Worm (Caenorhabditis elegans): ENCODE results near the gene C31H2.4.

Gene C31H2.4

ce11 chrX:5135548-5135947, 23.9 kb downstream of the C31H2.4 start:
- TF ChIP-seq mls-2 (tag; optimal IDR thresholded peaks at IDR 0.05), result no peak
- TF ChIP-seq nhr-76 (tag; optimal IDR thresholded peaks at IDR 0.05), result no peak
- no peak for TF ChIP-seq tbx-8 (GFP tag; optimal IDR thresholded peaks at IDR 0.05)
- TF ChIP-seq mep-1 (tag; optimal IDR thresholded peaks at IDR 0.05), result no peak
- no peak for TF ChIP-seq M03D4.4 (tag; optimal IDR thresholded peaks at IDR 0.05)
- no peak for TF ChIP-seq lsy-2 (tag; optimal IDR thresholded peaks at IDR 0.05)
- TF ChIP-seq lin-32 (GFP tag; optimal IDR thresholded peaks at IDR 0.05), result no peak
- no peak for TF ChIP-seq cnd-1 (tag; optimal IDR thresholded peaks at IDR 0.05)
- TF ChIP-seq ceh-39 (tag; optimal IDR thresholded peaks at IDR 0.05), result no peak
- no peak for TF ChIP-seq unc-62 (GFP tag; optimal IDR thresholded peaks at IDR 0.05)
- TF ChIP-seq elt-3 (tag; optimal IDR thresholded peaks at IDR 0.05), result no peak

DNA sequence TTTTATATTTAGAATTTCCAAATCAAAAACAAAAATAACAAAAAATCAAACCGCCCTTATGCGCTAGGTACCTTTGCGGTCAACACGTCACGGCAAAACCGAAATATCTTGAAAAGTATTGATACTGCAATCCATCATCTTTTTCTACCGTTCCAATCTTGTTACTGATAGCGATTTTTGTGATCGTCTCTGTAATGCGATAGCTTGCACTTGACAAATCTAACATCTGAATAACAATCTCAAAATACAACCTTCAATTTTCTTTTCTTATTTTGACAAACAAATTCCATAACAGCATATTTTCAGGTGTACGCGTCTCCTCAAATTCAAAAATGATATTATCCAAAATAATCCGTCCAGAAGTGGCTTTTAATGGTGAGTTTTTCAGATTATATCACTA, 25.5 kb downstream of the C31H2.4 start, which contains the start of gene tbc-7:
Gene tbc-7 (plus strand): TSS at position 301 of the 400 bp plus-strand sequence.
- no peak for TF ChIP-seq unc-39 (tag; optimal IDR thresholded peaks at IDR 0.05)
- TF ChIP-seq elt-1 (tag; optimal IDR thresholded peaks at IDR 0.05; ENCODE audit: borderline replicate concordance, insufficient read depth), result no peak
- TF ChIP-seq ceh-83 (GFP tag; optimal IDR thresholded peaks at IDR 0.05), result no peak
- TF ChIP-seq ces-1 (GFP tag; optimal IDR thresholded peaks at IDR 0.05), result no peak
- no peak for TF ChIP-seq hlh-1 (tag; optimal IDR thresholded peaks at IDR 0.05)
- TF ChIP-seq M03D4.4 (tag; optimal IDR thresholded peaks at IDR 0.05), result no peak
- no peak for TF ChIP-seq sptf-1 (tag; optimal IDR thresholded peaks at IDR 0.05)
- no peak for TF ChIP-seq mls-2 (tag; optimal IDR thresholded peaks at IDR 0.05)
- TF ChIP-seq blmp-1 (tag; optimal IDR thresholded peaks at IDR 0.05), result no peak

ce11 chrX:5131760-5132159, 27.7 kb downstream of the C31H2.4 start:
- no peak for TF ChIP-seq cnd-1 (tag; optimal IDR thresholded peaks at IDR 0.05)
- no peak for TF ChIP-seq lin-32 (GFP tag; optimal IDR thresholded peaks at IDR 0.05)
- TF ChIP-seq sem-2 (GFP tag; optimal IDR thresholded peaks at IDR 0.05), result no peak
- TF ChIP-seq nhr-28 (tag; optimal IDR thresholded peaks at IDR 0.05), result no peak
- no peak for TF ChIP-seq bed-3 (GFP tag; optimal IDR thresholded peaks at IDR 0.05)
- no peak for TF ChIP-seq lin-13 (tag; optimal IDR thresholded peaks at IDR 0.05)
- TF ChIP-seq ces-1 (GFP tag; optimal IDR thresholded peaks at IDR 0.05), result peak; percentile 91

- TF ChIP-seq ces-1 (GFP tag; optimal IDR thresholded peaks at IDR 0.05) (peak; percentile 100), nhr-28 (tag; optimal IDR thresholded peaks at IDR 0.05) (no peak), unc-62 (GFP tag; optimal IDR thresholded peaks at IDR 0.05) (peak; percentile 33), hlh-1 (tag; optimal IDR thresholded peaks at IDR 0.05) (no peak)
Observed at ce11 chrX:5129447-5129846, 30.0 kb downstream of the C31H2.4 start.

DNA sequence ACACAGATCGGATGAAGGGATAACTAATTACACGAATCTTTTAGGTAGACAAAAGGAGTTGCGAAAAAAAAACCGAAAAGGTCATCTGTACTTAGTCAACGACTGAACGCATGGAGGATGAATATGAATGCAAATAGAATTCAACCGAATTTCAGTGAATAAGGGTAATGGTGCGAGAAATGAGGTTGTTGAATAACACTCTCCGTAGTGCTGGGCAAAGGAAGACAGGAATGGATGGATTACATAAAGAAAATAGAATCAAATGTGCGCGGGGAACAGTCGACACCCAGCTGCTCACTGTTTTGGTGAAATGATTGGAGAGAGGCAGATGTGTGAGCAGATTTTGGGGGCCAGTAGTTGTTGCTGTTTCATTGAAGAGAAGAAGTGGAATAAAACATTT, 35.2 kb downstream of the C31H2.4 start:
- TF ChIP-seq drap-1 (GFP tag; optimal IDR thresholded peaks at IDR 0.05) (no peak), ces-1 (GFP tag; optimal IDR thresholded peaks at IDR 0.05) (peak; percentile 81), mls-2 (tag; optimal IDR thresholded peaks at IDR 0.05) (peak; percentile 18)

DNA sequence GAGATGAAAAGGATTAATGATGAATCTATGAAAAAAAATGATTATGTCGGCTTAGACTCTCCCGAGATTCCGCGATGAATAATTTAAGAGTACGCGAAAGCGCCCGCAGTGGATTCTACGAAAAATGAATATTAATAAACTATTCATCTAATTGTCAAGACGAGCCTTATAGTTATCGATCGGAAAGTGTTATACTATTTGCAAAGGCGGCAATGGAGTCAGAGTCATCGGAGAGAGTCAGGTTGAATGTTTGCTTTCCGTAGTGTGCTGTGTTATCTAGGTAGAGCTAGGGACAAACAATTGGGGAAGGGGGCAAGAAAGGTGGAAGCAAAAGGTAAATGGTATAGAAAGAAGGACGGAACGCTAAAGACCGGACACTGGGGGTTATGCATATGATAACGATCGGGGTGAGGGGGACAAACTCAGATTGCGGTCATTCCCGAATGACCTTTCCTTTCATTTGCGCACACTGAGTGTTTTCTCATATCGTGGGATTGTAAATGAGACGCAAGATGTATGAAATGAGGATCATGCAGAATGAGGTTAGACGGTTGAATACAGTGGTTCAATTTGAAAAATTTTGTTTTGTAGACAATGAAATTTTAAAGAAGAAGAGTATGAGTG, 36.6 kb downstream of the C31H2.4 start:
- TF ChIP-seq unc-39 (tag; optimal IDR thresholded peaks at IDR 0.05) (no peak), nhr-2 (tag; optimal IDR thresholded peaks at IDR 0.05) (peak; percentile 80), pha-4 (tag; optimal IDR thresholded peaks at IDR 0.05) (peak; percentile 54), ztf-11 (tag; optimal IDR thresholded peaks at IDR 0.05) (no peak), M03D4.4 (tag; optimal IDR thresholded peaks at IDR 0.05) (peak; percentile 32), zip-8 (tag; optimal IDR thresholded peaks at IDR 0.05) (no peak), drap-1 (GFP tag; optimal IDR thresholded peaks at IDR 0.05) (peak; percentile 5), ham-2 (GFP tag; optimal IDR thresholded peaks at IDR 0.05) (peak; percentile 1), elt-3 (tag; optimal IDR thresholded peaks at IDR 0.05) (no peak), mab-5 (tag; optimal IDR thresholded peaks at IDR 0.05) (no peak)

Data from whole organism, mixed stage, embryonic.